Worm (Caenorhabditis elegans) whole organism, L3 larva: ENCODE data around the gene F59B1.6.
"Not testable (repeated sequence)": the region's sequence is repeated elsewhere in the genome, so short reads cannot be mapped to it uniquely, and the experiment has no call there.

ENCODE experiments used
- R02D3.7 ChIP-seq: fragments of 150-350 bp; optimal IDR thresholded peaks from 2 replicates; lab custom pipeline; 2014; ENCODE audit warnings: missing biosample characterization, missing genetic modification characterization
- ZK546.5 ChIP-seq: sonication (generic microtip); optimal IDR thresholded peaks from 2 replicates; lab custom pipeline; 2017; ENCODE audit warnings: missing biosample characterization, missing genetic modification characterization
- aly-2 ChIP-seq: fragments of 150-350 bp; optimal IDR thresholded peaks from 2 replicates; lab custom pipeline; 2014; ENCODE audit warnings: missing biosample characterization, missing genetic modification characterization
- ama-1 ChIP-seq: fragments of 150-350 bp; optimal IDR thresholded peaks from 2 replicates; lab custom pipeline; 2018
- ceh-82 ChIP-seq: fragments of 150-350 bp; optimal IDR thresholded peaks from 2 replicates; lab custom pipeline; 2014; ENCODE audit warnings: missing biosample characterization, missing genetic modification characterization
- ceh-9 ChIP-seq: sonication (generic microtip); optimal IDR thresholded peaks from 2 replicates; lab custom pipeline; 2018; ENCODE audit warnings: missing biosample characterization, missing genetic modification characterization
- daf-12 ChIP-seq: fragments of 150-350 bp; optimal IDR thresholded peaks from 2 replicates; lab custom pipeline; 2014; ENCODE audit warnings: missing biosample characterization, missing genetic modification reagents, missing genetic modification characterization
- egl-27 ChIP-seq: sonication (generic microtip); optimal IDR thresholded peaks from 4 replicates; lab custom pipeline; 2017; ENCODE audit warnings: missing biosample characterization, missing genetic modification reagents, missing genetic modification characterization
- egl-5 ChIP-seq: fragments of 150-350 bp; optimal IDR thresholded peaks from 2 replicates; lab custom pipeline; 2017; ENCODE audit warnings: missing biosample characterization, missing genetic modification reagents, missing genetic modification characterization, inconsistent platforms
- elt-2 ChIP-seq: sonication (generic microtip); optimal IDR thresholded peaks from 2 replicates; lab custom pipeline; 2016; ENCODE audit warnings: missing genetic modification reagents, mild to moderate bottlenecking, missing genetic modification characterization, missing compliant biosample characterization
- elt-3 ChIP-seq, 3 experiments: fragments of 150-350 bp in 1 of 3; sonication (generic microtip) in 2 of 3; optimal IDR thresholded peaks; 2 replicates in 2 of 3; 4 replicates in 1 of 3; lab custom pipeline; 2014 to 2017; ENCODE audit warnings: missing biosample characterization in 3 of 3, missing genetic modification characterization in 3 of 3
- fkh-2 ChIP-seq: fragments of 150-350 bp; optimal IDR thresholded peaks from 2 replicates; lab custom pipeline; 2014; ENCODE audit warnings: missing biosample characterization, missing genetic modification reagents, missing genetic modification characterization
- fos-1 ChIP-seq: fragments of 150-350 bp; optimal IDR thresholded peaks from 2 replicates; lab custom pipeline; 2014; ENCODE audit warnings: missing biosample characterization, missing genetic modification characterization
- hmg-11 ChIP-seq: sonication (generic microtip); optimal IDR thresholded peaks from 2 replicates; lab custom pipeline; 2016; ENCODE audit warnings: missing genetic modification characterization, missing compliant biosample characterization
- jun-1 ChIP-seq: fragments of 150-350 bp; optimal IDR thresholded peaks from 2 replicates; lab custom pipeline; 2014; ENCODE audit warnings: missing biosample characterization, missing genetic modification reagents, missing genetic modification characterization
- lin-15B ChIP-seq: fragments of 150-350 bp; optimal IDR thresholded peaks from 2 replicates; lab custom pipeline; 2014; ENCODE audit warnings: missing biosample characterization, missing genetic modification characterization
- lin-39 ChIP-seq: fragments of 150-350 bp; optimal IDR thresholded peaks from 2 replicates; lab custom pipeline; 2018; ENCODE audit warnings: missing biosample characterization, missing genetic modification reagents, missing genetic modification characterization
- mml-1 ChIP-seq: fragments of 150-350 bp; sonication (generic microtip); optimal IDR thresholded peaks from 3 replicates; lab custom pipeline; 2014; ENCODE audit warnings: missing biosample characterization, missing genetic modification characterization
- nfya-1 ChIP-seq: sonication (generic microtip); optimal IDR thresholded peaks from 2 replicates; lab custom pipeline; 2017; ENCODE audit warnings: missing genetic modification characterization, mild to moderate bottlenecking, missing compliant biosample characterization, antibody characterized with exemption, moderate library complexity; ENCODE audit not compliant: insufficient read depth
- nhr-11 ChIP-seq: fragments of 150-350 bp; optimal IDR thresholded peaks from 2 replicates; lab custom pipeline; 2014; ENCODE audit warnings: missing biosample characterization, missing genetic modification characterization
- nhr-12 ChIP-seq: fragments of 150-350 bp; optimal IDR thresholded peaks from 2 replicates; lab custom pipeline; 2014; ENCODE audit warnings: missing biosample characterization, missing genetic modification characterization
- nhr-23 ChIP-seq: fragments of 150-350 bp; optimal IDR thresholded peaks from 2 replicates; lab custom pipeline; 2014; ENCODE audit warnings: missing biosample characterization, missing genetic modification reagents, missing genetic modification characterization
- nhr-237 ChIP-seq: fragments of 150-350 bp; optimal IDR thresholded peaks from 2 replicates; lab custom pipeline; 2014; ENCODE audit warnings: missing biosample characterization, missing genetic modification characterization
- nhr-25 ChIP-seq: sonication (generic microtip); optimal IDR thresholded peaks from 2 replicates; lab custom pipeline; 2017; ENCODE audit warnings: missing biosample characterization, missing genetic modification characterization
- nhr-67 ChIP-seq: fragments of 150-350 bp; optimal IDR thresholded peaks from 2 replicates; lab custom pipeline; 2014; ENCODE audit warnings: missing biosample characterization, missing genetic modification characterization
- nhr-76 ChIP-seq: fragments of 150-350 bp; sonication (generic microtip); optimal IDR thresholded peaks from 5 replicates; lab custom pipeline; 2014; ENCODE audit warnings: missing biosample characterization, missing genetic modification characterization
- nhr-77 ChIP-seq: fragments of 150-350 bp; optimal IDR thresholded peaks from 2 replicates; lab custom pipeline; 2014; ENCODE audit warnings: missing biosample characterization, missing genetic modification characterization
- pha-4 ChIP-seq: fragments of 150-350 bp; optimal IDR thresholded peaks from 2 replicates; lab custom pipeline; 2014; ENCODE audit warnings: missing biosample characterization, missing genetic modification reagents, missing genetic modification characterization
- pqm-1 ChIP-seq: fragments of 150-350 bp; optimal IDR thresholded peaks from 2 replicates; lab custom pipeline; 2017; ENCODE audit warnings: missing biosample characterization, missing genetic modification characterization, inconsistent platforms
- sea-2 ChIP-seq: fragments of 150-350 bp; sonication (generic microtip); optimal IDR thresholded peaks from 4 replicates; lab custom pipeline; 2014; ENCODE audit warnings: missing biosample characterization, missing genetic modification reagents, missing genetic modification characterization
- snpc-4 ChIP-seq: fragments of 150-350 bp; optimal IDR thresholded peaks from 2 replicates; lab custom pipeline; 2014; ENCODE audit warnings: missing biosample characterization, missing genetic modification characterization
- tbx-2 ChIP-seq: sonication (generic microtip); optimal IDR thresholded peaks from 2 replicates; lab custom pipeline; 2016; ENCODE audit warnings: mild to moderate bottlenecking, missing genetic modification characterization, missing compliant biosample characterization
- unc-39 ChIP-seq: sonication (generic microtip); optimal IDR thresholded peaks from 4 replicates; lab custom pipeline; 2017; ENCODE audit warnings: missing biosample characterization, missing genetic modification characterization
- unc-62 ChIP-seq: fragments of 150-350 bp; sonication (generic microtip); optimal IDR thresholded peaks from 4 replicates; lab custom pipeline; 2014; ENCODE audit warnings: missing biosample characterization, missing genetic modification reagents, missing genetic modification characterization
- ztf-11 ChIP-seq: fragments of 150-350 bp; optimal IDR thresholded peaks from 2 replicates; lab custom pipeline; 2014; ENCODE audit warnings: missing biosample characterization, missing genetic modification characterization
- ztf-4 ChIP-seq: fragments of 150-350 bp; optimal IDR thresholded peaks from 2 replicates; lab custom pipeline; 2014; ENCODE audit warnings: missing biosample characterization, missing genetic modification characterization

Gene F59B1.6

DNA sequence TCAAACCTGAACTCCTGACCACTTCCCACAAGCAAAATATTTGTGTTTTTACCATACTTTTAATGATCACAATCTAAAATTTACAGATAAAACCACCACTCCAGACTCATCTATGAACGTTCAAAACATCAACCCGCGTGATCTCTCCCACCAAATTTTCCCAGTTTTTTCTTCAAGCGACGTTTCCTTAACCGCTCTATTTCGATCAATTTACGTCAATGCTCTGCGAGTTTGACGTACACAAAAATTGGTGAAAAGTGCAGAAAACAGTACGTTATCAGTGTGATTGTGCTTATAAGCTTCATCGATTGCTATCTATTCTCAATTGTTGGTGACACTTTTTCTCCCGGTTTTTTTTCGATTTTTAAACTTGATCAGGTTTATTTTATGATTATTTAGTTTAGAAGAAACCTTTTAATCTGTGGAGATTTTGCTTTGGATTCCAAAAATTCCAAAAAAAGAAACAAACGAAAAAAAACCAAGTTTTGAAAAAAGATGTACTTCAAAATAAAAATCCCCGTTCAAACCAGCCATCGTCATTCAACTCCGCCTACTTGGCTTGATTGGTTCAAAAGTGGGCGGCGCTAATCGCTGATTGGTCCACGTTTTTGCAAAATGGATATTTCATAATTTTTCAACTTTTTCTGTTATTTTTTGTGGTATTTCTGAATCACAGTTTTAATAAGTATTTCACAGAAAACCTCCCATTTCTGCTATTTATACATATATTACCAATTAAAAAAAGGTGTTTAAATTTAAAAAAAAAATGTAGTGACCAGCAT, 949 bp upstream of the F59B1.6 start:
- TF ChIP-seq jun-1 (tag; lab: Kevin White, UChicago): peak; percentile 24
- TF ChIP-seq ztf-4 (tag; lab: Kevin White, UChicago): no peak
- TF ChIP-seq nhr-67 (tag; lab: Kevin White, UChicago): no peak
- peak; percentile 94 for TF ChIP-seq elt-2 (tag; lab: Kevin White, UChicago)
- TF ChIP-seq egl-27 (tag; lab: Kevin White, UChicago): no peak
- peak; percentile 90 for TF ChIP-seq pqm-1 (tag; lab: Kevin White, UChicago)
- TF ChIP-seq lin-15B (tag; lab: Kevin White, UChicago): no peak
- TF ChIP-seq snpc-4 (tag; lab: Kevin White, UChicago): no peak
- TF ChIP-seq pha-4 (tag; lab: Kevin White, UChicago): peak; percentile 28
- no peak for TF ChIP-seq hmg-11 (tag; lab: Kevin White, UChicago)
- TF ChIP-seq R02D3.7 (tag; lab: Kevin White, UChicago): no peak
- peak; percentile 54 for TF ChIP-seq nfya-1

DNA sequence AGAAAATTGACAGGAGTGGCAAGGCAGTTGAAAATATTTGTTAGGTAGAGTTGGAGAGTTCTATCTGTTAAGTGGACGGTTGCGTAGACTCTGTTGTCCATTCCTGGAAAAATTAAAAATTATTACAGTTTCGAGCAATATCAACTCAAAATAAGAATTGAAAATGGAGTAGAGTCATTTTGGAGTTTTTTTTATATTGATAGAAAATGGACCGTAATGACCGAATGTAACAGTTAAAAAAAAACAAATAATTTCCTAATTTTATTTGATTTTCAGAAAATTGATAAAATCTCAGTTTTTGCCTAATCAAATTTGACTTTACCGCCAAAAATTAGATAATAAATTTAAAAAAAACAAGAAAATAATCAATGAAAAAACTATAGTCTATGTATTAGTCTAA, 4.5 kb downstream of the F59B1.6 start, which contains the start of gene F59B1.4:
F59B1.4 (minus strand) TSS at position 101 of the 400 bp plus-strand sequence.
- no peak for TF ChIP-seq nhr-77 (tag; lab: Kevin White, UChicago)
- TF ChIP-seq jun-1 (tag; lab: Kevin White, UChicago): no peak
- TF ChIP-seq ZK546.5 (tag; lab: Kevin White, UChicago): no peak
- TF ChIP-seq ama-1 (lab: Kevin White, UChicago): no peak
- TF ChIP-seq, all 47 proteins: peak for 0

DNA sequence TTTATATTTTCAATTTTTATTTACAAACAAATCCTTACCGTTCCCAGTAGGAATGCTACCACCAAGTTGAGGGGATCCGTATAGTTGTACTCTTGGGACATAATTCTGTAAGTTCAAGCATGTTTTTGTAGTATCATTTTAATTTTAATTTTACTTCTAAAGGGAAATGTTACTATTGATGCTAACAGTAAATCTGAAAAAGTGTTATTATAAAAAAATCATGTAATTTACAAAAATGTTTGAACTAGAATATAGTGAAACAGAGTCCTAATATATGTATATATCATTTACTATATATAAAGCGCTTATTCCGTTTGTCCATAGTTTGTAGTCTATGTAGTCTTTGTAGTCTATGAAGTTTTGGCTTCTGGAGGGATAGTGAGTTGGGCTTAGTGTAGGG, 10.9 kb downstream of the F59B1.6 start, which contains the start of gene srx-93:
srx-93 (minus strand) TSS at position 101 of the 400 bp plus-strand sequence.
- TF ChIP-seq snpc-4 (tag; lab: Kevin White, UChicago); unc-39 (tag; lab: Kevin White, UChicago); elt-3 (tag; optimal IDR thresholded peaks at IDR 0.05; lab: Kevin White, UChicago): not testable (repeated sequence)

DNA sequence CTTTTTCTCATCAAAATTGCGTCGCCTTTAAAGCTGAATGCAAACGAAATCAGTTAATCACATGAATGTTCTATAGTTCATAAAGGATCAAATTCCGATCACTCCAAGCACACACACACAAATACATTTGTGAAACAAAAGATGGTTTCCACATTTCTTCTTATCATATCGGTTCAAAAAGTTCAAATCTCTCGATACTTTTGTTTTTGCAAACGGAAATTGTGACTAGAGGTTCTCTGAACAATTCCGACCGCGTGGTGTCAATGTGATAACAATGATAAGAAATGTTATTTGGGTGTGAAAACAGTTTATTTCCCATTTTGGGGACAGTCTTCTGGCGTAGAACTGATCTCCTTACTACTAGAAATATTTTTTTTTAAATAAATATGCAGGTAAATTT, 14.6 kb downstream of the F59B1.6 start:
- TF ChIP-seq unc-62 (GFP tag; lab: Kevin White, UChicago) (no peak), nhr-23 (tag; lab: Kevin White, UChicago) (no peak), nhr-77 (tag; lab: Kevin White, UChicago) (no peak), pha-4 (tag; lab: Kevin White, UChicago) (no peak), ama-1 (lab: Kevin White, UChicago) (no peak), lin-39 (no peak), nhr-237 (tag; lab: Kevin White, UChicago) (no peak), mml-1 (tag; lab: Kevin White, UChicago) (no peak), daf-12 (tag; lab: Kevin White, UChicago) (no peak), ztf-11 (tag; lab: Kevin White, UChicago) (no peak), nhr-12 (no peak), unc-39 (tag; lab: Kevin White, UChicago) (no peak), ztf-4 (tag; lab: Kevin White, UChicago) (no peak), nfya-1 (no peak)

DNA sequence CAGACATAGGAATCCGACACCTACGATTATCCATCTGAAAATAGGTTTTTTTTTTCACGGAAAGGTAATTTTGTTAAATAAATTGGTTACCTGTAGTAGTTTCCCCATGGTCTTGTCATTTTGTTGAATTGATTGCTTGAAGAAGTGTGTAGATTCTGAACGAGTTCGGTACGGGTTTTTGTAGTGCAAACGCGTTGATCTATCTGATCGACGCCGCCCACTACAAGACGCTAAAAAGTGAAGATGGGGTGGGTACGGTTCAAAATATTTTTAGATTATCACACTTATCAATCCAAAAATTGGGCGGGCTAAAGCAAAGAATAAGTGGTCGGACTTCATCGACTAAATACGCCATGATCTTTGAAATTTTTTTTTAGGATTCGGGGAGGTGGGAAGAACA, 17.1 kb downstream of the F59B1.6 start, which contains the start of gene T22F3.11:
T22F3.11 (minus strand) TSS at position 157 of the 400 bp plus-strand sequence.
- no peak for TF ChIP-seq daf-12 (tag; lab: Kevin White, UChicago)
- TF ChIP-seq sea-2 (GFP tag; lab: Kevin White, UChicago): no peak
- no peak for TF ChIP-seq hmg-11 (tag; lab: Kevin White, UChicago)
- TF ChIP-seq pha-4 (tag; lab: Kevin White, UChicago): no peak
- TF ChIP-seq snpc-4 (tag; lab: Kevin White, UChicago): no peak
- no peak for TF ChIP-seq nhr-25 (tag; lab: Kevin White, UChicago)
- TF ChIP-seq lin-39: no peak

DNA sequence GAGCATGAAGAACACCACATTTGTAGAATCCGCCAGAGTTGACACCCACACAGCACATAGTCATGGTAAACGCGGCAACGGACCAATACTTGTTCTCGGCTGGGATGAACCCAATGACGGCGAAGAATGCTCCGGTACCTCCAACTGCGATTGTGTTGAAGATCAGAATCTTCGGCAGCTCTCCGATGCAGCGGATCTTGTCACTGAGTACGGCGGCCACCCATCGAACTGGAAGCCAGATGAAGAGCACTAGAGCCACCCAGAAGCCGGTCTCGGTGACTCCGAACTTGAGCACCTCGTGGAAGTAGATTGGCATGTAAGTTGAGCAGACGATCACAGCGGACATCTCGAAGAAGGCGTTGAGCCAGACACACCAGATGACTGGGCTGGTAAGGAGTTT, 18.4 kb downstream of the F59B1.6 start:
- TF ChIP-seq nhr-77 (tag; lab: Kevin White, UChicago): no peak
- TF ChIP-seq nhr-11 (tag; lab: Kevin White, UChicago): no peak
- no peak for TF ChIP-seq tbx-2 (tag; lab: Kevin White, UChicago)
- no peak for TF ChIP-seq ceh-82 (tag; lab: Kevin White, UChicago)
- TF ChIP-seq lin-39: no peak
- no peak for TF ChIP-seq nhr-76 (tag; lab: Kevin White, UChicago)
- no peak for TF ChIP-seq jun-1 (tag; lab: Kevin White, UChicago)
- no peak for TF ChIP-seq egl-5
- no peak for TF ChIP-seq pha-4 (tag; lab: Kevin White, UChicago)
- TF ChIP-seq aly-2 (tag; lab: Kevin White, UChicago): no peak
- no peak for TF ChIP-seq ceh-9 (tag; lab: Kevin White, UChicago)
- TF ChIP-seq unc-62 (GFP tag; lab: Kevin White, UChicago): no peak
- no peak for TF ChIP-seq nhr-23 (tag; lab: Kevin White, UChicago)
- no peak for TF ChIP-seq fos-1 (tag; lab: Kevin White, UChicago)
- TF ChIP-seq sea-2 (GFP tag; lab: Kevin White, UChicago): no peak
- no peak for TF ChIP-seq hmg-11 (tag; lab: Kevin White, UChicago)
- TF ChIP-seq fkh-2: no peak
- no peak for TF ChIP-seq elt-3 (tag; optimal IDR thresholded peaks at IDR 0.05; lab: Kevin White, UChicago)
